Fruit fly (Drosophila melanogaster): Measurements from ENCODE around the gene Aef1.

Aef1 gene

dm6 chr3L:21416921-21417447 lies 16.2 kb upstream of the Aef1 start:
- TF ChIP-seq CG9948 (tag; optimal IDR thresholded peaks at IDR 0.05) (no peak), CG12605 (GFP tag; IDR thresholded peaks at IDR 0.05) (no peak), Pif1B (GFP tag; optimal IDR thresholded peaks at IDR 0.05) (no peak), Pif1A (GFP tag; optimal IDR thresholded peaks at IDR 0.05) (no peak), CG17806 (tag; optimal IDR thresholded peaks at IDR 0.05) (no peak), CG8159 (tag; optimal IDR thresholded peaks at IDR 0.05) (no peak), CG13204 (GFP tag; optimal IDR thresholded peaks at IDR 0.05) (no peak), CG34367 (tag; optimal IDR thresholded peaks at IDR 0.05) (no peak), Snoo (tag; optimal IDR thresholded peaks at IDR 0.05) (no peak), D1 (tag; optimal IDR thresholded peaks at IDR 0.05) (no peak)

- TF ChIP-seq CG17806 (tag; optimal IDR thresholded peaks at IDR 0.05) (no peak), rn (GFP tag; IDR thresholded peaks at IDR 0.05) (no peak), CG8159 (tag; optimal IDR thresholded peaks at IDR 0.05) (peak; percentile 84), EcR (GFP tag; optimal IDR thresholded peaks at IDR 0.05) (no peak), D1 (tag; optimal IDR thresholded peaks at IDR 0.05) (peak; percentile 20), CG4496 (GFP tag; IDR thresholded peaks at IDR 0.05) (0 out of 3 replicates have a peak, but pooled peaks have one; percentile 28), CG15710 (tag; optimal IDR thresholded peaks at IDR 0.05) (peak; percentile 79), CG8301 (tag; optimal IDR thresholded peaks at IDR 0.05) (peak; percentile 79), Ets98B (GFP tag; IDR thresholded peaks at IDR 0.05) (peak; percentile 16; the same call in 1 of the 2 replicates), CG10348 (GFP tag; IDR thresholded peaks at IDR 0.05) (no peak), gl (tag; optimal IDR thresholded peaks at IDR 0.05) (no peak), CG9948 (tag; optimal IDR thresholded peaks at IDR 0.05) (peak; percentile 73), CG13204 (GFP tag; optimal IDR thresholded peaks at IDR 0.05) (peak; percentile 26), CG14655 (GFP tag; optimal IDR thresholded peaks at IDR 0.05) (peak; percentile 84), CG32121 (GFP tag; IDR thresholded peaks at IDR 0.05) (peak; percentile 47), CG12605 (GFP tag; IDR thresholded peaks at IDR 0.05) (no peak), CG34367 (tag; optimal IDR thresholded peaks at IDR 0.05) (peak; percentile 56), Pif1B (GFP tag; optimal IDR thresholded peaks at IDR 0.05) (peak; percentile 65), Snoo (tag; optimal IDR thresholded peaks at IDR 0.05) (no peak), fd96Ca (GFP tag; IDR thresholded peaks at IDR 0.05) (0 out of 3 replicates have a peak, but pooled peaks have one; percentile 37), Pif1A (GFP tag; optimal IDR thresholded peaks at IDR 0.05) (peak; percentile 69)
Observed at dm6 chr3L:21417884-21418536, 15.2 kb upstream of the Aef1 start.

DNA sequence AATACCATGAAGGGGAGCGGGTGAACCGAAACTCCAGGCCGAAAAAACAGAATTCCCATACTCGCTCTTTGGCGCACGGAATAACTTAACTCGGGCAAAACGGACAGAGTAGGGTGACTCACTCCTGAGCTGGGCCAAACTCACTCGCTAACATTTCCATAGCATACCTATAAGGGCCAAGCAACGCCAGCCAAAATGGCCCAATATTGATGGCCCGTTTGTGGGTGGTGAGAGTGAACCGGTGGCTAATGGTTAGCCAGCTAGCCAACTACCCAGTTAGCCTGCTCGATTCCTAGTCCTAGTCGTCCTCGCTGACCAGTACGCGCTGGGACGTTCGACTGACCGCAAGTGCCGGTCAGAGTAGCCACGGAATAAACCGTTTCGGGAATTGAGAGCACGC lies 5.7 kb upstream of the Aef1 start, which contains the start of gene CG33288:
Gene CG33288 (plus strand): TSS at position 301 of the 400 bp plus-strand sequence.
- TF ChIP-seq CG10348 (GFP tag; IDR thresholded peaks at IDR 0.05) (no peak), Pif1A (GFP tag; optimal IDR thresholded peaks at IDR 0.05) (no peak), CG14655 (GFP tag; optimal IDR thresholded peaks at IDR 0.05) (no peak), CG15710 (tag; optimal IDR thresholded peaks at IDR 0.05) (no peak), D1 (tag; optimal IDR thresholded peaks at IDR 0.05) (no peak), Snoo (tag; optimal IDR thresholded peaks at IDR 0.05) (no peak), CG9948 (tag; optimal IDR thresholded peaks at IDR 0.05) (no peak), CG12605 (GFP tag; IDR thresholded peaks at IDR 0.05) (no peak), Pif1B (GFP tag; optimal IDR thresholded peaks at IDR 0.05) (no peak), CG4496 (GFP tag; IDR thresholded peaks at IDR 0.05) (no peak), rn (GFP tag; IDR thresholded peaks at IDR 0.05) (no peak), EcR (GFP tag; optimal IDR thresholded peaks at IDR 0.05) (no peak), Ets98B (GFP tag; IDR thresholded peaks at IDR 0.05) (no peak), CG13204 (GFP tag; optimal IDR thresholded peaks at IDR 0.05) (no peak), CG32121 (GFP tag; IDR thresholded peaks at IDR 0.05) (no peak), CG17806 (tag; optimal IDR thresholded peaks at IDR 0.05) (no peak), gl (tag; optimal IDR thresholded peaks at IDR 0.05) (no peak), CG34367 (tag; optimal IDR thresholded peaks at IDR 0.05) (no peak), fd96Ca (GFP tag; IDR thresholded peaks at IDR 0.05) (no peak)

DNA sequence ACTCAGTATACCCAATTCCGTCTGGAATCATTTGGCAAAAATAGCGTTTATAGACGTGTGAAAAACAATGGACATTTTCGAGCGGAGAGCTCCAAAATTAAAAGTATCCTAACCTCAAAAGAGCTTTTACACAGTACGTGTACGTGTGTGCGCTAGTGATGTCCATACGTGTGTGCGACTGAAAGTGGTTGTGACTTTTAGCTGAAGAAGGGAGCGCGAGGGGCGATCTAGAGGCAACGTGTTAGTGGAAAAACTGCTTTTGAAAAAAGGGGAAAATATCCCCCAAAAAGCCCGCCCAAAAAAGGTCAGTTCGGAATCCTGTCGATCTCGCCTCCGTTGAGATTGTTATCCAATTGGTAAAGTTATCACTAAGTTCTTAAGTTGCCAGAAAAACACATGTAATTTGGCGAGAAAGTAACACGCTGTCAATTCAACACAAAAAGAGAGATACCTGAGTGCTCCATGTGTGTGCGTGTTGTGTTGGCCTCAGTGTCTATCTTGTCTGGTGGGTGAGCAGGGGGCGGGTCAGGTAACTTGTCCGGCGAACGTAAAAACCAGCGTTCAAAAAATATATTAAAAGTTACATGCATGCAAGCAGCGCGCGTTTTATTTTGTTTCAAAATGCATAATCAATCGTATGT lies 642 bp downstream of the Aef1 start:
- TF ChIP-seq CG32121 (GFP tag; IDR thresholded peaks at IDR 0.05) (peak; percentile 28; the same call in 1 of the 2 replicates), Pif1B (GFP tag; optimal IDR thresholded peaks at IDR 0.05) (no peak)

DNA sequence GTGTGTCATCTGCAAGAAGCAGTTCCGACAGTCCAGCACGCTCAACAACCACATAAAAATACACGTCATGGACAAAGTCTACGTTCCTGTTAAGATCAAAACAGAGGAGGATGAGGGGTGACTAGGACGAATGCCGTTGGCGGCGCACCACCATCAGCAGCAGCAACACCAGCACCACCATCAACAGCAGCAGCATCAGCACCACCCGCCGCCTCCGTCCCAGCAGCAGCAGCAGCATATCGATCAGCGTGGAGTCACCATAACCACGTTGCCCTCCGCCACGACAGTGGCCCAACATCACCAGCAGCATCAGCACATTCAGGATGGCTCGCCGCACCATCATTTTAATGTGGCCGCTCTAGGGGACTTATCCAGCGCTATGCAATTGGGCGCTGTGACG lies 2.9 kb downstream of the Aef1 start:
- TF ChIP-seq EcR (GFP tag; optimal IDR thresholded peaks at IDR 0.05): no peak

- TF ChIP-seq EcR (GFP tag; optimal IDR thresholded peaks at IDR 0.05) (no peak), rn (GFP tag; IDR thresholded peaks at IDR 0.05) (no peak), CG12605 (GFP tag; IDR thresholded peaks at IDR 0.05) (no peak), Snoo (tag; optimal IDR thresholded peaks at IDR 0.05) (no peak), CG13204 (GFP tag; optimal IDR thresholded peaks at IDR 0.05) (no peak), CG9948 (tag; optimal IDR thresholded peaks at IDR 0.05) (no peak), CG32121 (GFP tag; IDR thresholded peaks at IDR 0.05) (no peak), CG14655 (GFP tag; optimal IDR thresholded peaks at IDR 0.05) (no peak), Pif1A (GFP tag; optimal IDR thresholded peaks at IDR 0.05) (no peak), CG34367 (tag; optimal IDR thresholded peaks at IDR 0.05) (no peak), CG8159 (tag; optimal IDR thresholded peaks at IDR 0.05) (no peak), CG15710 (tag; optimal IDR thresholded peaks at IDR 0.05) (no peak), CG4496 (GFP tag; IDR thresholded peaks at IDR 0.05) (no peak), CG8301 (tag; optimal IDR thresholded peaks at IDR 0.05) (no peak)
Observed at dm6 chr3L:21441216-21441813, 8.1 kb downstream of the Aef1 start, which contains the start of gene CG5664. TSS of gene CG5664 (minus strand) at chr3L:21441363.
